Worm (Caenorhabditis elegans): ENCODE data around the gene F17A2.16.

DNA sequence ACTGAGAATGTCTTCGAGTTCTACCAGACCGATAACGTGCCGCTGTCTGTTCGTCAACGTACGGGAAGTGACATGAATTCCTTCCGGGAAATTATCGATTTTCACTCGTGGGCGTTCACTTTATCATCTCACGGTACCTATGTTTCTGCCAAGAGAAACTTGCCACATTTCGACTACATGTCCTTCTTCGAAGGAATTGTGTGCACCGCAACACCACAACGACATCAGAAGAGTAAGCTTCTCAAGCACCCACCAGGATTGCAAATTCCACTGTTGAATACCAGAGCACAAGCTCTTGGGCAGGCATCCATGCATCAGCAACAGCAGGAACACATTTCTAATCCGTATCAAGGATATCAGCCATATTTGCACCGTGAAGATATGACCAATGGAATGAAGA is 24.1 kb upstream of the F17A2.16 start:
- TF ChIP-seq T22C8.4 (GFP tag; IDR thresholded peaks at IDR 0.05) = no peak
- no peak for TF ChIP-seq ref-1 (GFP tag; conservative IDR thresholded peaks at IDR 0.05)
- no peak for TF ChIP-seq flt-1 (GFP tag; IDR thresholded peaks at IDR 0.05)
- no peak for TF ChIP-seq tab-1 (GFP tag; IDR thresholded peaks at IDR 0.05)
- no peak for TF ChIP-seq klf-2 (GFP tag; conservative IDR thresholded peaks at IDR 0.05)
- TF ChIP-seq med-1 (GFP tag; optimal IDR thresholded peaks at IDR 0.05; ENCODE audit: insufficient read depth) = no peak
- no peak for TF ChIP-seq cog-1 (tag; optimal IDR thresholded peaks at IDR 0.05)

All from whole organism, midembryonic.